Worm (Caenorhabditis elegans) whole organism, L4 larva: ENCODE data around the gene F23H11.4.

Experiments used
- dpl-1 ChIP-seq: fragments of 150-350 bp; optimal IDR thresholded peaks from 2 replicates; lab custom pipeline; 2014; ENCODE audit warnings: missing biosample characterization, missing genetic modification reagents, missing genetic modification characterization
- nhr-10 ChIP-seq: fragments of 150-350 bp; optimal IDR thresholded peaks from 2 replicates; lab custom pipeline; 2014; ENCODE audit warnings: missing biosample characterization, missing genetic modification characterization
- snpc-4 ChIP-seq: fragments of 150-350 bp; optimal IDR thresholded peaks from 2 replicates; lab custom pipeline; 2014; ENCODE audit warnings: missing biosample characterization, missing genetic modification characterization

DNA sequence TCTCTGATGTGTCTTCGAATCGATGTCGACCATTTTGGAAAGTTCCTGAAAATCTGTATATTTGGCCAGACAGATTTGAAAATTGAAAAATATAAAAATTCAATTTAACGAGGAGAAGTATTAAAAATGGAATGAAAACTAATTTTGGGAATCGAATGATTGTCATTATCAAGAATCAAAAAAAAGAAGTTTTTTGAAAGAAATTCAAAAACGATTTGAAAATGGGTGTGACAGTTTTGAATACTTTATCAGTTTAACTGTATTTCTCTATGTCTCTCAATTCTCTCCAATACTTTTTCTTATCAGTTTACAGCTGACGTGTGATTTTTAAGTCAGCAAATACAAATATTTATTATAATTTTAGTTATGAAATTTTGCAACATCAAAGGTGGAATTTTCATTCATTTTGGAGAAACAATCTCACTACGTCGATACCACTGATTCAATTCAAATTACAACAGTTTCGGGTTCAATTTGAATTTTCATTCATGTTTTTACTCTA is 36.1 kb upstream of the F23H11.4 start, which contains the start of gene fbxa-59:
- TF ChIP-seq snpc-4 (no peak), dpl-1 (GFP tag; lab: Kevin White, UChicago) (no peak), nhr-10 (tag; lab: Kevin White, UChicago) (no peak)
